Worm (Caenorhabditis elegans): ENCODE results near the gene F57F4.1.

DNA sequence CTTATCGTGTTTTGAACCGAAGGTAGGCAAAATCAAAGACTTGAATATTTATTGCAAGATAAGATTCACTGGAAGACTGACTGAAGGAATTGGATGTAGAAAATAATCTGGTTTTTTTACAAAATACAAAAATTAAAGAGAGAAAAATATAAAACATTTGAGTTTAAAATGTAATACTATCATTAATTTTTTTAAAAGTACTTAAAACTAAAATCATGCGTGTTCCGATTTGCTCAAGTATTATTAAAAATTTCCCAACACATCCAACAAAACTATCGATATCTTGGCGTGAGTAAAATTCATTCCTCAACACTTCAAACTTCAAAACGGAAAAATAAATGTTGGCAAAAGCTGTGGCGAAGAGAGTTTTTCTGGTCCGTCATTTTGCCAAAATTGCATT, at the start of gene F57F4.1:
- TF ChIP-seq flt-1 (GFP tag; IDR thresholded peaks at IDR 0.05) (no peak), ama-1 (optimal IDR thresholded peaks at IDR 0.05) (no peak), tbx-11 (GFP tag; IDR thresholded peaks at IDR 0.05) (no peak), F13C5.2 (tag; optimal IDR thresholded peaks at IDR 0.05) (no peak), ceh-13 (GFP tag; optimal IDR thresholded peaks at IDR 0.05) (no peak), ets-7 (tag; optimal IDR thresholded peaks at IDR 0.05) (no peak), hmbx-1 (tag; optimal IDR thresholded peaks at IDR 0.05) (no peak), B0310.2 (tag; optimal IDR thresholded peaks at IDR 0.05) (no peak), hnd-1 (tag; optimal IDR thresholded peaks at IDR 0.05) (no peak), ceh-36 (tag; optimal IDR thresholded peaks at IDR 0.05) (no peak), pes-1 (GFP tag; IDR thresholded peaks at IDR 0.05) (no peak), aly-1 (tag; optimal IDR thresholded peaks at IDR 0.05) (no peak)
